Fruit fly (Drosophila melanogaster) whole organism, embryonic: Measurements from ENCODE around the gene CG6527.

ENCODE experiments used
- Bteb2 ChIP-seq: fragments of 200-800 bp; sonication (Bioruptor generic); optimal IDR thresholded peaks from 2 replicates; lab custom pipeline; 2016; ENCODE audit warnings: missing biosample characterization, missing genetic modification characterization
- CG10147 ChIP-seq: fragments of 200-800 bp; sonication (Bioruptor generic); optimal IDR thresholded peaks from 2 replicates; lab custom pipeline; 2019; ENCODE audit warnings: missing biosample characterization, mild to moderate bottlenecking, missing genetic modification characterization, moderate library complexity
- CG10543 ChIP-seq: fragments of 200-800 bp; sonication (Bioruptor generic); optimal IDR thresholded peaks from 3 replicates; lab custom pipeline; 2017; ENCODE audit warnings: missing biosample characterization, mild to moderate bottlenecking, missing genetic modification characterization, moderate library complexity
- CG10979 ChIP-seq: fragments of 200-800 bp; sonication (Bioruptor generic); optimal IDR thresholded peaks from 2 replicates; lab custom pipeline; 2018; ENCODE audit warnings: missing biosample characterization, mild to moderate bottlenecking, missing genetic modification characterization, moderate library complexity
- CG11247 ChIP-seq: fragments of 200-800 bp; sonication (Bioruptor generic); IDR thresholded peaks from 2 replicates; pipeline ENCODE4 v1.3.6; 2022; ENCODE audit warnings: missing biosample characterization, missing genetic modification characterization
- CG11398 ChIP-seq: fragments of 200-800 bp; sonication (Bioruptor generic); optimal IDR thresholded peaks from 2 replicates; lab custom pipeline; 2016; ENCODE audit warnings: missing biosample characterization, missing genetic modification characterization
- CG1233 ChIP-seq: fragments of 200-800 bp; sonication (Bioruptor generic); optimal IDR thresholded peaks from 4 replicates; lab custom pipeline; 2018; ENCODE audit warnings: missing biosample characterization, mild to moderate bottlenecking, missing genetic modification characterization
- CG12659 ChIP-seq: fragments of 200-800 bp; sonication (Bioruptor generic); optimal IDR thresholded peaks from 3 replicates; lab custom pipeline; 2017; ENCODE audit warnings: mild to moderate bottlenecking, missing biosample characterization, missing genetic modification reagents, missing genetic modification characterization
- CG13123 ChIP-seq: fragments of 200-800 bp; sonication (Bioruptor generic); optimal IDR thresholded peaks from 2 replicates; lab custom pipeline; 2016; ENCODE audit warnings: missing biosample characterization, missing genetic modification characterization
- CG14050 ChIP-seq: fragments of 200-800 bp; sonication (Bioruptor generic); IDR thresholded peaks from 3 replicates; pipeline ENCODE4 v1.3.6; 2022; ENCODE audit warnings: missing biosample characterization, missing genetic modification characterization
- CG14710 ChIP-seq: fragments of 200-800 bp; sonication (Bioruptor generic); optimal IDR thresholded peaks from 3 replicates; lab custom pipeline; 2019; ENCODE audit warnings: missing biosample characterization, mild to moderate bottlenecking, missing genetic modification characterization, moderate library complexity
- CG2199 ChIP-seq: fragments of 200-800 bp; sonication (Bioruptor generic); IDR thresholded peaks from 3 replicates; pipeline ENCODE4 v1.3.6; 2022; ENCODE audit warnings: missing biosample characterization, missing genetic modification characterization
- CG30431 ChIP-seq: fragments of 200-800 bp; sonication (Bioruptor generic); optimal IDR thresholded peaks from 2 replicates; lab custom pipeline; 2017; ENCODE audit warnings: missing biosample characterization, missing genetic modification characterization
- CG31224 ChIP-seq: fragments of 200-800 bp; sonication (Bioruptor generic); IDR thresholded peaks from 2 replicates; pipeline ENCODE4 v1.3.6; 2022; ENCODE audit warnings: missing biosample characterization, missing genetic modification characterization
- CG31441 ChIP-seq: fragments of 200-800 bp; sonication (Bioruptor generic); IDR thresholded peaks from 2 replicates; pipeline ENCODE4 v1.3.6; 2022; ENCODE audit warnings: missing biosample characterization, missing genetic modification characterization
- CG4730 ChIP-seq: fragments of 200-800 bp; sonication (Bioruptor generic); IDR thresholded peaks from 2 replicates; pipeline ENCODE4 v1.3.6; 2022; ENCODE audit warnings: missing biosample characterization, missing genetic modification characterization
- CG8924 ChIP-seq: fragments of 200-800 bp; optimal IDR thresholded peaks from 3 replicates; lab custom pipeline; 2019; ENCODE audit warnings: missing biosample characterization, mild to moderate bottlenecking, missing genetic modification characterization, moderate library complexity
- Chrac-16 ChIP-seq: fragments of 200-800 bp; sonication (Bioruptor generic); optimal IDR thresholded peaks from 3 replicates; lab custom pipeline; 2016; ENCODE audit warnings: missing biosample characterization, missing genetic modification characterization
- D19A ChIP-seq: fragments of 200-800 bp; optimal IDR thresholded peaks from 3 replicates; lab custom pipeline; 2019; ENCODE audit warnings: missing biosample characterization, mild to moderate bottlenecking, missing genetic modification characterization, moderate library complexity
- Fer1 ChIP-seq: fragments of 200-800 bp; sonication (Bioruptor generic); optimal IDR thresholded peaks from 2 replicates; lab custom pipeline; 2017; ENCODE audit warnings: missing biosample characterization, mild to moderate bottlenecking, missing genetic modification characterization
- H15 ChIP-seq: fragments of 200-800 bp; sonication (Bioruptor generic); IDR thresholded peaks from 3 replicates; pipeline ENCODE4 v1.3.6; 2022; ENCODE audit warnings: missing biosample characterization, missing genetic modification characterization
- HLHmδ ChIP-seq: fragments of 200-800 bp; sonication (Bioruptor generic); optimal IDR thresholded peaks from 2 replicates; lab custom pipeline; 2018; ENCODE audit warnings: missing biosample characterization, mild to moderate bottlenecking, missing genetic modification characterization, moderate library complexity
- Hmr ChIP-seq: fragments of 200-800 bp; sonication (Bioruptor generic); optimal IDR thresholded peaks from 3 replicates; lab custom pipeline; 2017; ENCODE audit warnings: mild to moderate bottlenecking, missing biosample characterization, missing genetic modification reagents, missing genetic modification characterization
- Hmx ChIP-seq: fragments of 200-800 bp; sonication (Bioruptor generic); optimal IDR thresholded peaks from 2 replicates; lab custom pipeline; 2016; ENCODE audit warnings: missing biosample characterization, missing genetic modification characterization
- Hsf ChIP-seq: fragments of 200-800 bp; sonication (Bioruptor generic); optimal IDR thresholded peaks from 3 replicates; lab custom pipeline; 2016; ENCODE audit warnings: missing biosample characterization, missing genetic modification characterization
- NFAT ChIP-seq: fragments of 200-800 bp; sonication (Bioruptor generic); IDR thresholded peaks from 2 replicates; pipeline ENCODE4 v1.3.6; 2022; ENCODE audit warnings: missing biosample characterization, missing genetic modification characterization
- Nf-YB ChIP-seq: fragments of 200-800 bp; sonication (Bioruptor generic); optimal IDR thresholded peaks from 3 replicates; lab custom pipeline; 2019; ENCODE audit warnings: missing biosample characterization, mild to moderate bottlenecking, missing genetic modification characterization, moderate library complexity
- NfI ChIP-seq: fragments of 200-800 bp; sonication (Bioruptor generic); optimal IDR thresholded peaks from 3 replicates; lab custom pipeline; 2018; ENCODE audit warnings: missing biosample characterization, mild to moderate bottlenecking, missing genetic modification characterization, moderate library complexity
- Pdp1 ChIP-seq, 2 experiments: fragments of 200-800 bp; sonication (Bioruptor generic); optimal IDR thresholded peaks; 3 replicates each; lab custom pipeline; 2016; ENCODE audit warnings: missing biosample characterization in 2 of 2, missing genetic modification characterization in 2 of 2, mild to moderate bottlenecking in 1 of 2, moderate library complexity in 1 of 2
- Ptx1 ChIP-seq: fragments of 200-800 bp; sonication (Bioruptor generic); IDR thresholded peaks from 2 replicates; pipeline ENCODE4 v1.3.6; 2022; ENCODE audit warnings: missing biosample characterization, missing genetic modification characterization
- Scr ChIP-seq: fragments of 200-800 bp; sonication (Bioruptor generic); IDR thresholded peaks from 2 replicates; pipeline ENCODE4 v1.3.6; 2022; ENCODE audit warnings: missing biosample characterization, missing genetic modification characterization; ENCODE audit not compliant: partially characterized antibody
- Sin3A ChIP-seq: fragments of >200 bp; optimal IDR thresholded peaks from 2 replicates; lab custom pipeline; 2018
- Xbp1 ChIP-seq: fragments of 200-800 bp; sonication (Bioruptor generic); optimal IDR thresholded peaks from 3 replicates; lab custom pipeline; 2016; ENCODE audit warnings: missing biosample characterization, mild to moderate bottlenecking, missing genetic modification characterization
- abd-A ChIP-seq: fragments of 200-800 bp; sonication (Bioruptor generic); optimal IDR thresholded peaks from 3 replicates; lab custom pipeline; 2019; ENCODE audit warnings: missing biosample characterization, mild to moderate bottlenecking, missing genetic modification characterization, moderate library complexity
- ap ChIP-seq: fragments of 200-800 bp; sonication (Bioruptor generic); IDR thresholded peaks from 2 replicates; pipeline ENCODE4 v1.3.6; 2022; ENCODE audit warnings: missing biosample characterization, missing genetic modification characterization
- az2 ChIP-seq: fragments of 200-800 bp; sonication (Bioruptor generic); optimal IDR thresholded peaks from 3 replicates; lab custom pipeline; 2016; ENCODE audit warnings: missing biosample characterization, missing genetic modification characterization
- cg ChIP-seq: fragments of 200-800 bp; sonication (Bioruptor generic); optimal IDR thresholded peaks from 3 replicates; lab custom pipeline; 2019; ENCODE audit warnings: missing biosample characterization, mild to moderate bottlenecking, missing genetic modification characterization, moderate library complexity
- cwo ChIP-seq: fragments of 200-800 bp; sonication (Bioruptor generic); optimal IDR thresholded peaks from 3 replicates; lab custom pipeline; 2017; ENCODE audit warnings: missing biosample characterization, missing genetic modification characterization, mild to moderate bottlenecking, moderate library complexity, missing genetic modification reagents
- ewg ChIP-seq: fragments of 200-800 bp; sonication (Bioruptor generic); optimal IDR thresholded peaks from 3 replicates; lab custom pipeline; 2017; ENCODE audit warnings: mild to moderate bottlenecking, missing biosample characterization, missing genetic modification reagents, missing genetic modification characterization
- exex ChIP-seq: fragments of 200-800 bp; sonication (Bioruptor generic); optimal IDR thresholded peaks from 4 replicates; lab custom pipeline; 2018; ENCODE audit warnings: missing biosample characterization, mild to moderate bottlenecking, missing genetic modification characterization, moderate library complexity
- fd102C ChIP-seq: fragments of 200-800 bp; sonication (Bioruptor generic); optimal IDR thresholded peaks from 2 replicates; lab custom pipeline; 2018; ENCODE audit warnings: missing biosample characterization, mild to moderate bottlenecking, missing genetic modification characterization, moderate library complexity
- fd64A ChIP-seq: fragments of 200-800 bp; sonication (Bioruptor generic); optimal IDR thresholded peaks from 3 replicates; lab custom pipeline; 2018; ENCODE audit warnings: missing biosample characterization, mild to moderate bottlenecking, missing genetic modification characterization
- fd96Cb ChIP-seq: fragments of 200-800 bp; sonication (Bioruptor generic); optimal IDR thresholded peaks from 2 replicates; lab custom pipeline; 2018; ENCODE audit warnings: missing biosample characterization, mild to moderate bottlenecking, missing genetic modification characterization, moderate library complexity
- fu2 ChIP-seq: fragments of 200-800 bp; sonication (Bioruptor generic); optimal IDR thresholded peaks from 2 replicates; lab custom pipeline; 2016; ENCODE audit warnings: missing biosample characterization, missing genetic modification characterization
- gfzf ChIP-seq: fragments of 200-800 bp; sonication (Bioruptor generic); optimal IDR thresholded peaks from 2 replicates; lab custom pipeline; 2016; ENCODE audit warnings: missing biosample characterization, mild to moderate bottlenecking, missing genetic modification characterization, moderate library complexity
- jumu ChIP-seq: fragments of 200-800 bp; sonication (Bioruptor generic); optimal IDR thresholded peaks from 3 replicates; lab custom pipeline; 2016; ENCODE audit warnings: missing biosample characterization, missing genetic modification characterization
- rib ChIP-seq: fragments of 200-800 bp; sonication (Bioruptor generic); IDR thresholded peaks from 2 replicates; pipeline ENCODE4 v1.3.6; 2022; ENCODE audit warnings: missing biosample characterization, missing genetic modification characterization
- so ChIP-seq: fragments of 200-800 bp; sonication (Bioruptor generic); IDR thresholded peaks from 3 replicates; pipeline ENCODE4 v1.3.6; 2022; ENCODE audit warnings: missing biosample characterization, missing genetic modification characterization
- vvl ChIP-seq: fragments of 200-800 bp; sonication (Bioruptor generic); IDR thresholded peaks from 2 replicates; pipeline ENCODE4 v1.3.6; 2022; ENCODE audit warnings: missing biosample characterization, missing genetic modification characterization
- wdn ChIP-seq: fragments of 200-800 bp; sonication (Bioruptor generic); IDR thresholded peaks from 2 replicates; pipeline ENCODE4 v1.3.6; 2022; ENCODE audit warnings: missing biosample characterization, missing genetic modification characterization

The CG6527 gene

DNA sequence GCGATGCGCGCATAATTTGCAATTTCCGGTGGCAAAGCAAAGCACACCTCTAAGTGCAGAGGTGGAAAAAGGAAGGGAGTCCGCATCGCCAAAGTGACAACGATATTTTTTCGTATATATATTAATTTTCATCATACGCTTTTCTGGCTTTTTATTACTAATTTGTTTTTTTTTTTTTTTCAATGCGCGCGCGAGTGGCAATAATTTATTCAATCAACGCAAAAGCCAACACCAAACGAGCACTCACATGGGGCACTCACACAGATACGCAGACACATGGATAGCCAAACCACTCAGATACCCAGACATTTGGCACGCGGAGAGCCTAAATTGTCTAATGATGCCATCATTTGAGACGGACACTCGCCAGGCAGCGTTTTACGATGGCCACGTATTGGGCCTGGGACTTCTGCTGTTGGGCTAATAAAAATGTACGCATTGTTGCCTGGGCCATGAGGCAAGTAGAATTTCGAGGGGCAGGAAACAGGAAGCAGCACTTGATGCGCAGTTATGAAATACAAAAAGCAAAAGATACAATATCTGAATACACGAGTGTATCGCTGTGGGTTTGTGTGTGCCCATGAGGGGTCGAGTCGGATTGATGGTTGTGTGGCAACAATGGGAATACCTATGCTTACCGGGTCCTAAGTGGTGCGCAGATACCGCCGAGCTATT is 26.8 kb downstream of the CG6527 start (continued):
- TF ChIP-seq CG1233 (GFP tag; lab: Kevin White, UChicago) (no peak), Ptx1 (GFP tag; lab: Robert Waterston, UW) (no peak), CG11247 (GFP tag; lab: Robert Waterston, UW) (no peak), abd-A (peak; percentile 93), CG11398 (no peak), exex (tag; lab: Kevin White, UChicago) (peak; percentile 4), CG30431 (GFP tag; lab: Kevin White, UChicago) (no peak), Nf-YB (GFP tag; lab: Kevin White, UChicago) (no peak), Bteb2 (no peak), CG2199 (GFP tag; lab: Robert Waterston, UW) (0 out of 3 replicates have a peak, but pooled peaks have one; percentile 32), CG13123 (no peak), Xbp1 (GFP tag; lab: Kevin White, UChicago) (peak; percentile 18), Hmr (peak; percentile 4), fd102C (GFP tag; lab: Kevin White, UChicago) (no peak), ap (GFP tag; lab: Robert Waterston, UW) (no peak), gfzf (no peak), NFAT (GFP tag; lab: Robert Waterston, UW) (peak; percentile 24; the same call in 1 of the 2 replicates), fu2 (GFP tag; lab: Kevin White, UChicago) (no peak), wdn (no peak), CG14050 (GFP tag; lab: Robert Waterston, UW) (no peak), Hsf (GFP tag; lab: Kevin White, UChicago) (no peak), D19A (tag; lab: Kevin White, UChicago) (no peak), CG31441 (GFP tag; lab: Robert Waterston, UW) (no peak), CG10979 (tag; lab: Kevin White, UChicago) (no peak), az2 (GFP tag; lab: Kevin White, UChicago) (no peak), CG10147 (GFP tag; lab: Kevin White, UChicago) (no peak), CG4730 (GFP tag; lab: Robert Waterston, UW) (no peak), Scr (GFP tag; lab: Robert Waterston, UW) (no peak), Pdp1 (GFP tag; optimal IDR thresholded peaks at IDR 0.05; lab: Kevin White, UChicago) (peak in 1 of 2 experiments; percentile 8), CG8924 (tag; lab: Kevin White, UChicago) (no peak), fd96Cb (tag; lab: Kevin White, UChicago) (no peak), jumu (GFP tag; lab: Kevin White, UChicago) (no peak), cg (GFP tag; lab: Kevin White, UChicago) (peak; percentile 20), Chrac-16 (GFP tag; lab: Kevin White, UChicago) (no peak), H15 (0 out of 3 replicates have a peak, but pooled peaks have one; percentile 7), Sin3A (lab: Kevin White, UChicago) (no peak), ewg (GFP tag; lab: Kevin White, UChicago) (no peak), Hmx (GFP tag; lab: Kevin White, UChicago) (no peak), rib (GFP tag; lab: Robert Waterston, UW) (no peak), CG10543 (peak; percentile 65), fd64A (GFP tag; lab: Kevin White, UChicago) (no peak), vvl (0 out of 2 replicates have a peak, but pooled peaks have one; percentile 50), CG12659 (no peak), CG31224 (GFP tag; lab: Robert Waterston, UW) (no peak), CG14710 (tag; lab: Kevin White, UChicago) (no peak), NfI (GFP tag; lab: Kevin White, UChicago) (no peak), cwo (GFP tag; lab: Kevin White, UChicago) (peak; percentile 5), so (GFP tag; lab: Robert Waterston, UW) (0 out of 3 replicates have a peak, but pooled peaks have one; percentile 37), HLHmδ (no peak), Fer1 (GFP tag; lab: Kevin White, UChicago) (peak; percentile 1)
